Worm (Caenorhabditis elegans) whole organism, young adult: ENCODE results near the gene rpn-9.
A peak's percentile ranks its signal among the peaks of the same experiment; 100 is the strongest.

Experiments used
- B0261.1 ChIP-seq: sonication (generic microtip); optimal IDR thresholded peaks from 2 replicates; lab custom pipeline; 2016; ENCODE audit warnings: mild to moderate bottlenecking, missing genetic modification characterization, moderate library complexity, missing compliant biosample characterization
- F39B2.1 ChIP-seq: fragments of 200-800 bp; sonication (Bioruptor generic); IDR thresholded peaks from 2 replicates; pipeline ENCODE4 v1.3.6; 2022; ENCODE audit warnings: missing genetic modification reagents, missing genetic modification characterization, missing compliant biosample characterization
- F52B5.7 ChIP-seq: sonication (generic microtip); optimal IDR thresholded peaks from 2 replicates; lab custom pipeline; 2016; ENCODE audit warnings: mild to moderate bottlenecking, missing genetic modification characterization, missing compliant biosample characterization
- K12H6.12 ChIP-seq: fragments of 200-800 bp; sonication (Bioruptor generic); optimal IDR thresholded peaks from 2 replicates; lab custom pipeline; 2018; ENCODE audit warnings: mild to moderate bottlenecking, missing genetic modification characterization, missing compliant biosample characterization
- T07F8.4 ChIP-seq: sonication (generic microtip); optimal IDR thresholded peaks from 2 replicates; lab custom pipeline; 2016; ENCODE audit warnings: mild to moderate bottlenecking, missing genetic modification characterization, moderate library complexity, missing compliant biosample characterization
- T26A5.8 ChIP-seq: sonication (generic microtip); optimal IDR thresholded peaks from 2 replicates; lab custom pipeline; 2016; ENCODE audit warnings: missing genetic modification characterization, missing compliant biosample characterization
- ama-1 ChIP-seq, 3 experiments: fragments of 150-350 bp in 1 of 3; sonication (generic microtip) in 2 of 3; optimal IDR thresholded peaks; 2 replicates each; lab custom pipeline; 2014 to 2018; ENCODE audit warnings: missing biosample characterization in 2 of 3, missing genetic modification characterization in 2 of 3, missing genetic modification reagents in 2 of 3
- aptf-2 ChIP-seq: fragments of 200-800 bp; sonication (Bioruptor generic); conservative IDR thresholded peaks from 2 replicates; pipeline ENCODE4 v1.3.6; 2022; ENCODE audit warnings: missing genetic modification reagents, missing genetic modification characterization, missing compliant biosample characterization
- aptf-3 ChIP-seq: fragments of 200-800 bp; sonication (Bioruptor generic); IDR thresholded peaks from 2 replicates; pipeline ENCODE4 v1.3.6; 2022; ENCODE audit warnings: missing genetic modification characterization, missing compliant biosample characterization
- atf-7 ChIP-seq: sonication (generic microtip); optimal IDR thresholded peaks from 2 replicates; lab custom pipeline; 2017; ENCODE audit warnings: mild to moderate bottlenecking, missing genetic modification characterization, missing compliant biosample characterization
- attf-3 ChIP-seq: fragments of 200-800 bp; sonication (Bioruptor generic); conservative IDR thresholded peaks from 2 replicates; pipeline ENCODE4 v1.3.6; 2022; ENCODE audit warnings: missing genetic modification reagents, missing genetic modification characterization, missing compliant biosample characterization
- attf-5 ChIP-seq: fragments of 200-800 bp; sonication (Bioruptor generic); optimal IDR thresholded peaks from 2 replicates; lab custom pipeline; 2018; ENCODE audit warnings: mild to moderate bottlenecking, missing genetic modification characterization, missing compliant biosample characterization
- bed-1 ChIP-seq: fragments of 200-800 bp; sonication (Bioruptor generic); IDR thresholded peaks from 2 replicates; pipeline ENCODE4 v1.3.6; 2022; ENCODE audit warnings: missing genetic modification reagents, missing genetic modification characterization, missing compliant biosample characterization
- cebp-2 ChIP-seq: fragments of 200-800 bp; sonication (Bioruptor generic); IDR thresholded peaks from 2 replicates; pipeline ENCODE4 v1.3.6; 2022; ENCODE audit warnings: missing genetic modification characterization, missing compliant biosample characterization
- ceh-40 ChIP-seq: fragments of 200-800 bp; sonication (Bioruptor generic); IDR thresholded peaks from 2 replicates; pipeline ENCODE4 v1.3.6; 2022; ENCODE audit warnings: missing genetic modification characterization, missing compliant biosample characterization
- ceh-58 ChIP-seq: fragments of 200-800 bp; sonication (Bioruptor generic); IDR thresholded peaks from 2 replicates; pipeline ENCODE4 v1.3.6; 2022; ENCODE audit warnings: missing genetic modification characterization, missing compliant biosample characterization
- ceh-91 ChIP-seq: fragments of 200-800 bp; sonication (Bioruptor generic); IDR thresholded peaks from 2 replicates; pipeline ENCODE4 v1.3.6; 2022; ENCODE audit warnings: missing genetic modification reagents, missing genetic modification characterization, missing compliant biosample characterization
- egrh-3 ChIP-seq: fragments of 200-800 bp; sonication (Bioruptor generic); IDR thresholded peaks from 2 replicates; pipeline ENCODE4 v1.3.6; 2022; ENCODE audit warnings: missing genetic modification reagents, missing genetic modification characterization, missing compliant biosample characterization
- ets-4 ChIP-seq: fragments of 200-800 bp; sonication (Bioruptor generic); optimal IDR thresholded peaks from 2 replicates; lab custom pipeline; 2018; ENCODE audit warnings: mild to moderate bottlenecking, missing genetic modification characterization, missing compliant biosample characterization
- him-1 ChIP-seq: sonication (generic microtip); optimal IDR thresholded peaks from 2 replicates; lab custom pipeline; 2016; ENCODE audit warnings: missing genotype, missing genetic modification reagents, missing genetic modification characterization, missing compliant biosample characterization
- hmg-20 ChIP-seq: fragments of 200-800 bp; sonication (Bioruptor generic); IDR thresholded peaks from 2 replicates; pipeline ENCODE4 v1.3.6; 2022; ENCODE audit warnings: missing genetic modification reagents, missing genetic modification characterization, missing compliant biosample characterization
- hrde-1 ChIP-seq: sonication (generic microtip); optimal IDR thresholded peaks from 2 replicates; lab custom pipeline; 2016; ENCODE audit warnings: missing genetic modification characterization, mild to moderate bottlenecking, missing compliant biosample characterization, moderate library complexity, missing genotype, missing genetic modification reagents, borderline replicate concordance
- let-607 ChIP-seq, 2 experiments: fragments of 200-800 bp in 1 of 2; sonication (Bioruptor generic) in 1 of 2; sonication (generic microtip) in 1 of 2; optimal IDR thresholded peaks; 2 replicates each; lab custom pipeline; 2016 to 2018; ENCODE audit warnings: mild to moderate bottlenecking in 2 of 2, missing compliant biosample characterization in 2 of 2, missing genetic modification characterization in 2 of 2, moderate library complexity in 2 of 2, missing genotype in 1 of 2
- lin-35 ChIP-seq, 3 experiments: fragments of 150-350 bp in 2 of 3; sonication (generic microtip) in 1 of 3; optimal IDR thresholded peaks; 2 replicates each; lab custom pipeline; 2014 to 2018; ENCODE audit warnings: missing biosample characterization in 3 of 3, missing genetic modification characterization in 3 of 3, missing genetic modification reagents in 3 of 3
- lin-40 ChIP-seq: sonication (generic microtip); optimal IDR thresholded peaks from 2 replicates; lab custom pipeline; 2016; ENCODE audit warnings: missing genetic modification characterization, mild to moderate bottlenecking, missing compliant biosample characterization, missing genotype, missing genetic modification reagents
- lsy-27 ChIP-seq: sonication (generic microtip); optimal IDR thresholded peaks from 2 replicates; lab custom pipeline; 2017; ENCODE audit warnings: missing genetic modification characterization, mild to moderate bottlenecking, missing compliant biosample characterization, antibody characterized with exemption, missing genotype, borderline replicate concordance; ENCODE audit not compliant: insufficient read depth
- mel-28 ChIP-seq: sonication (generic microtip); optimal IDR thresholded peaks from 2 replicates; lab custom pipeline; 2016; ENCODE audit warnings: borderline replicate concordance, mild to moderate bottlenecking, missing genetic modification characterization, missing compliant biosample characterization
- nfyb-1 ChIP-seq: fragments of 200-800 bp; sonication (Bioruptor generic); IDR thresholded peaks from 2 replicates; pipeline ENCODE4 v1.3.6; 2022; ENCODE audit warnings: missing genetic modification reagents, missing genetic modification characterization, missing compliant biosample characterization
- nhr-179 ChIP-seq: sonication (generic microtip); optimal IDR thresholded peaks from 2 replicates; lab custom pipeline; 2016; ENCODE audit warnings: mild to moderate bottlenecking, missing genetic modification characterization, missing compliant biosample characterization
- pha-4 ChIP-seq: fragments of 150-350 bp; sonication (generic microtip); optimal IDR thresholded peaks from 2 replicates; lab custom pipeline; 2014; ENCODE audit warnings: missing biosample characterization, missing genetic modification reagents, missing genetic modification characterization
- repo-1 ChIP-seq: sonication (generic microtip); optimal IDR thresholded peaks from 2 replicates; lab custom pipeline; 2017; ENCODE audit warnings: mild to moderate bottlenecking, missing genetic modification characterization, missing compliant biosample characterization
- sdz-38 ChIP-seq: sonication (generic microtip); optimal IDR thresholded peaks from 2 replicates; lab custom pipeline; 2016; ENCODE audit warnings: missing genotype, missing genetic modification characterization, missing compliant biosample characterization
- snpc-1.1 ChIP-seq: sonication (generic microtip); optimal IDR thresholded peaks from 2 replicates; lab custom pipeline; 2017; ENCODE audit warnings: missing genetic modification characterization, mild to moderate bottlenecking, missing compliant biosample characterization, antibody characterized with exemption, moderate library complexity, missing genotype, missing genetic modification reagents; ENCODE audit not compliant: insufficient read depth
- zfh-2 ChIP-seq: fragments of 200-800 bp; sonication (Bioruptor generic); conservative IDR thresholded peaks from 2 replicates; pipeline ENCODE4 v1.3.6; 2022; ENCODE audit warnings: missing genetic modification reagents, missing genetic modification characterization, missing compliant biosample characterization
- ztf-25 ChIP-seq: fragments of 200-800 bp; sonication (Bioruptor generic); IDR thresholded peaks from 2 replicates; pipeline ENCODE4 v1.3.6; 2022; ENCODE audit warnings: missing genetic modification reagents, missing genetic modification characterization, missing compliant biosample characterization

rpn-9 gene

ce11 chrII:11224045-11224481 is 14.7 kb downstream of the rpn-9 start (continued):
- TF ChIP-seq ztf-25 (GFP tag; lab: Robert Waterston, UW) (no peak), hmg-20 (peak; percentile 68; the same call in 1 of the 2 replicates), bed-1 (GFP tag; lab: Robert Waterston, UW) (no peak), him-1 (tag; lab: Kevin White, UChicago) (peak; percentile 99), ceh-91 (GFP tag; lab: Robert Waterston, UW) (peak; percentile 49; the same call in 1 of the 2 replicates), let-607 (tag; optimal IDR thresholded peaks at IDR 0.05; lab: Kevin White, UChicago) (peak; percentile 50 to 68), cebp-2 (GFP tag; lab: Robert Waterston, UW) (no peak), atf-7 (tag; lab: Kevin White, UChicago) (peak; percentile 54), nfyb-1 (peak; percentile 86)

ce11 chrII:11221771-11222355 is 16.9 kb downstream of the rpn-9 start, which contains the start of gene plpr-1:
Gene plpr-1 (plus strand): TSS chrII:11222305.
- TF ChIP-seq zfh-2 (GFP tag; lab: Robert Waterston, UW) (peak; percentile 74), lin-40 (tag; lab: Kevin White, UChicago) (no peak), mel-28 (tag; lab: Kevin White, UChicago) (no peak), egrh-3 (GFP tag; lab: Robert Waterston, UW) (peak; percentile 21; the same call in 1 of the 2 replicates), attf-5 (GFP tag; lab: Kevin White, UChicago) (no peak)
- TF ChIP-seq, all 124 proteins: peak for 2

- TF ChIP-seq ceh-58 (GFP tag; lab: Robert Waterston, UW): 0 out of 2 replicates have a peak, but pooled peaks have one; percentile 87
- TF ChIP-seq egrh-3 (GFP tag; lab: Robert Waterston, UW): peak; percentile 71; the same call in 1 of the 2 replicates
- peak; percentile 46; the same call in 1 of the 2 replicates for TF ChIP-seq aptf-2 (GFP tag; lab: Robert Waterston, UW)
- TF ChIP-seq F39B2.1 (GFP tag; lab: Robert Waterston, UW): 0 out of 2 replicates have a peak, but pooled peaks have one; percentile 41
Observed at ce11 chrII:11211661-11212060, 27.1 kb downstream of the rpn-9 start.

ce11 chrII:11205783-11206182 is 32.9 kb downstream of the rpn-9 start:
- TF ChIP-seq lin-35 (GFP tag; optimal IDR thresholded peaks at IDR 0.05; lab: Kevin White, UChicago) (no peak), ama-1 (optimal IDR thresholded peaks at IDR 0.05; lab: Kevin White, UChicago) (no peak), ama-1 (GFP tag; optimal IDR thresholded peaks at IDR 0.05; lab: Kevin White, UChicago) (no peak), repo-1 (tag; lab: Kevin White, UChicago) (no peak), T07F8.4 (tag; lab: Kevin White, UChicago) (no peak), ceh-40 (no peak), B0261.1 (tag; lab: Kevin White, UChicago) (no peak), aptf-3 (GFP tag; lab: Robert Waterston, UW) (no peak), sdz-38 (tag; lab: Kevin White, UChicago) (no peak), F39B2.1 (GFP tag; lab: Robert Waterston, UW) (no peak), ets-4 (GFP tag; lab: Kevin White, UChicago) (no peak)

ce11 chrII:11204731-11205130 is 34.0 kb downstream of the rpn-9 start:
- no peak for TF ChIP-seq F52B5.7
- TF ChIP-seq him-1 (tag; lab: Kevin White, UChicago): no peak
- TF ChIP-seq snpc-1.1 (tag; lab: Kevin White, UChicago): no peak
- TF ChIP-seq T26A5.8 (tag; lab: Kevin White, UChicago): no peak
- no peak for TF ChIP-seq pha-4 (tag; lab: Kevin White, UChicago)
- TF ChIP-seq ama-1 (optimal IDR thresholded peaks at IDR 0.05; lab: Kevin White, UChicago): no peak
- TF ChIP-seq ama-1 (GFP tag; optimal IDR thresholded peaks at IDR 0.05; lab: Kevin White, UChicago): no peak
- no peak for TF ChIP-seq nhr-179 (tag; lab: Kevin White, UChicago)
- no peak for TF ChIP-seq T07F8.4 (tag; lab: Kevin White, UChicago)
- TF ChIP-seq attf-3: no peak
- no peak for TF ChIP-seq ceh-40
- TF ChIP-seq K12H6.12 (tag; lab: Kevin White, UChicago): no peak
- TF ChIP-seq hrde-1 (tag; lab: Kevin White, UChicago): no peak
- no peak for TF ChIP-seq lsy-27 (tag; lab: Kevin White, UChicago)
